Worm (Caenorhabditis elegans) whole organism, late embryonic: ENCODE data around the gene C02E7.6.

Experiments used
- ama-1 ChIP-seq: fragments of 150-350 bp; optimal IDR thresholded peaks from 2 replicates; lab custom pipeline; 2014
- ceh-2 ChIP-seq: sonication (generic microtip); optimal IDR thresholded peaks from 2 replicates; lab custom pipeline; 2016; ENCODE audit warnings: missing genotype, missing genetic modification characterization, missing compliant biosample characterization
- ceh-34 ChIP-seq: sonication (generic microtip); optimal IDR thresholded peaks from 2 replicates; lab custom pipeline; 2016; ENCODE audit warnings: mild to moderate bottlenecking, missing genetic modification characterization, missing compliant biosample characterization
- fkh-10 ChIP-seq: fragments of 150-350 bp; optimal IDR thresholded peaks from 2 replicates; lab custom pipeline; 2014; ENCODE audit warnings: missing biosample characterization, missing genetic modification reagents, missing genetic modification characterization
- fkh-6 ChIP-seq: sonication (generic microtip); optimal IDR thresholded peaks from 2 replicates; lab custom pipeline; 2016; ENCODE audit warnings: missing genetic modification characterization, missing compliant biosample characterization
- nfya-1 ChIP-seq: sonication (generic microtip); optimal IDR thresholded peaks from 2 replicates; lab custom pipeline; 2017; ENCODE audit warnings: missing genetic modification characterization, mild to moderate bottlenecking, missing compliant biosample characterization, antibody characterized with exemption, moderate library complexity
- nhr-11 ChIP-seq: fragments of 150-350 bp; optimal IDR thresholded peaks from 2 replicates; lab custom pipeline; 2014; ENCODE audit warnings: missing biosample characterization, missing genetic modification characterization
- pqm-1 ChIP-seq: sonication (generic microtip); optimal IDR thresholded peaks from 2 replicates; lab custom pipeline; 2016; ENCODE audit warnings: missing genetic modification characterization, missing compliant biosample characterization
- sox-4 ChIP-seq: sonication (generic microtip); optimal IDR thresholded peaks from 2 replicates; lab custom pipeline; 2017; ENCODE audit warnings: mild to moderate bottlenecking, missing genetic modification characterization, inconsistent platforms, missing compliant biosample characterization
- tbx-2 ChIP-seq: sonication (generic microtip); optimal IDR thresholded peaks from 2 replicates; lab custom pipeline; 2016; ENCODE audit warnings: missing genetic modification characterization, missing compliant biosample characterization
- unc-3 ChIP-seq, 2 experiments: fragments of 200-800 bp in 1 of 2; sonication (Bioruptor generic) in 1 of 2; sonication (generic microtip) in 1 of 2; conservative IDR thresholded peaks in 1 of 2; optimal IDR thresholded peaks in 1 of 2; 2 replicates each; pipeline versions ENCODE4 v1.3.6 to Lab custom; 2016 to 2022; ENCODE audit warnings: missing compliant biosample characterization in 2 of 2, missing genetic modification characterization in 2 of 2, missing genetic modification reagents in 1 of 2
- unc-55 ChIP-seq: sonication (generic microtip); optimal IDR thresholded peaks from 2 replicates; lab custom pipeline; 2017; ENCODE audit warnings: missing biosample characterization, missing genetic modification reagents, missing genetic modification characterization

DNA sequence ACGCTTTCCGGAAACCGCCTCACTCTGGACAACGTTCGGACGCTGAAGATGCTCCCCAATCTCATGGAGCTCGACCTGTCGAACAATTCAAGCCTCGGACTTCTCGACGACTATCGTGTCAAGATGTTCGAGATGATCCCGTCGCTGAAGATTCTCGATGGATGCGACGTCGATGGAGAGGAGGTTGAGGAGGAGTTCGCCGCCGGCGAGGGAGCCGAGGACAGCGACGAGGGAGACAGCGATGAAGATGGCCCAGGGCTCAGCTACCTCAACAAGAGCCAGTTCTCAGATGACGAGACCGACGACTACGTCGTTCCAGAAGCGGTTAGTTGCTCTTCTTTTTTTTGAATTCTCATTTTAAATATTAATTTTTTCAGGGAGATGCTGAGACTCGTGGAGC lies 28.2 kb upstream of the C02E7.6 start:
- no peak for TF ChIP-seq pqm-1 (tag; lab: Kevin White, UChicago)
- TF ChIP-seq ceh-2 (tag; lab: Kevin White, UChicago), result no peak
- no peak for TF ChIP-seq ama-1
- no peak for TF ChIP-seq unc-55 (GFP tag; lab: Kevin White, UChicago)
- TF ChIP-seq ceh-34, result no peak
- no peak for TF ChIP-seq fkh-6 (tag; lab: Kevin White, UChicago)
- TF ChIP-seq sox-4 (tag; lab: Kevin White, UChicago), result no peak
- no peak for TF ChIP-seq unc-3 (GFP tag; conservative IDR thresholded peaks at IDR 0.05; lab: Robert Waterston, UW)
- no peak for TF ChIP-seq unc-3 (tag; optimal IDR thresholded peaks at IDR 0.05; lab: Kevin White, UChicago)
- no peak for TF ChIP-seq nfya-1
- TF ChIP-seq tbx-2, result no peak
- no peak for TF ChIP-seq fkh-10
- TF ChIP-seq nhr-11, result no peak
